Fruit fly (Drosophila melanogaster) whole organism, embryonic: ENCODE data around the gene CG15528.
A peak's percentile ranks its signal among the peaks of the same experiment; 100 is the strongest.

ENCODE experiments used
- Bdp1 ChIP-seq: fragments of 200-800 bp; sonication (Bioruptor generic); optimal IDR thresholded peaks from 3 replicates; lab custom pipeline; 2016; ENCODE audit warnings: missing biosample characterization, missing genetic modification characterization
- CG1024 ChIP-seq: fragments of 200-800 bp; sonication (Bioruptor generic); IDR thresholded peaks from 2 replicates; pipeline ENCODE4 v1.3.6; 2022; ENCODE audit warnings: missing biosample characterization, missing genetic modification characterization
- CG10274 ChIP-seq: fragments of 200-800 bp; sonication (Bioruptor generic); optimal IDR thresholded peaks from 3 replicates; lab custom pipeline; 2017; ENCODE audit warnings: missing biosample characterization, mild to moderate bottlenecking, missing genetic modification characterization
- CG15269 ChIP-seq: fragments of 200-800 bp; sonication (Bioruptor generic); optimal IDR thresholded peaks from 2 replicates; lab custom pipeline; 2018; ENCODE audit warnings: missing biosample characterization, mild to moderate bottlenecking, missing genetic modification characterization, moderate library complexity
- CG1529 ChIP-seq: fragments of 200-800 bp; sonication (Bioruptor generic); optimal IDR thresholded peaks from 3 replicates; lab custom pipeline; 2018; ENCODE audit warnings: missing biosample characterization, missing genetic modification characterization
- CG15479 ChIP-seq: fragments of 200-800 bp; sonication (Bioruptor generic); optimal IDR thresholded peaks from 3 replicates; lab custom pipeline; 2019; ENCODE audit warnings: missing biosample characterization, mild to moderate bottlenecking, missing genetic modification characterization, moderate library complexity
- CG17912 ChIP-seq: fragments of 200-800 bp; sonication (Bioruptor generic); optimal IDR thresholded peaks from 2 replicates; lab custom pipeline; 2018; ENCODE audit warnings: missing biosample characterization, mild to moderate bottlenecking, missing genetic modification characterization
- CG33213 ChIP-seq: fragments of 200-800 bp; sonication (Bioruptor generic); optimal IDR thresholded peaks from 3 replicates; lab custom pipeline; 2016; ENCODE audit warnings: missing biosample characterization, missing genetic modification characterization
- CG3838 ChIP-seq: fragments of 200-800 bp; sonication (Bioruptor generic); optimal IDR thresholded peaks from 3 replicates; lab custom pipeline; 2016; ENCODE audit warnings: missing biosample characterization, missing genetic modification characterization
- CG42726 ChIP-seq: fragments of 200-800 bp; sonication (Bioruptor generic); IDR thresholded peaks from 2 replicates; pipeline ENCODE4 v1.3.6; 2022; ENCODE audit warnings: missing biosample characterization, missing genetic modification characterization; ENCODE audit not compliant: partially characterized antibody
- CG4360 ChIP-seq: fragments of 200-800 bp; sonication (Bioruptor generic); IDR thresholded peaks from 2 replicates; pipeline ENCODE4 v1.3.6; 2022; ENCODE audit warnings: missing biosample characterization, missing genetic modification characterization
- CG5180 ChIP-seq: fragments of 200-800 bp; sonication (Bioruptor generic); optimal IDR thresholded peaks from 3 replicates; lab custom pipeline; 2017; ENCODE audit warnings: missing biosample characterization, missing genetic modification characterization, mild to moderate bottlenecking, moderate library complexity, missing genetic modification reagents
- CG7839 ChIP-seq: fragments of 200-800 bp; sonication (Bioruptor generic); optimal IDR thresholded peaks from 3 replicates; lab custom pipeline; 2018; ENCODE audit warnings: missing biosample characterization, mild to moderate bottlenecking, missing genetic modification characterization, moderate library complexity
- CG7987 ChIP-seq: fragments of 200-800 bp; sonication (Bioruptor generic); optimal IDR thresholded peaks from 2 replicates; lab custom pipeline; 2018; ENCODE audit warnings: missing biosample characterization, mild to moderate bottlenecking, missing genetic modification characterization, moderate library complexity
- CG9817 ChIP-seq: fragments of 200-800 bp; sonication (Bioruptor generic); optimal IDR thresholded peaks from 2 replicates; lab custom pipeline; 2018; ENCODE audit warnings: missing biosample characterization, mild to moderate bottlenecking, missing genetic modification characterization, moderate library complexity
- CHES-1-like ChIP-seq: fragments of 200-800 bp; sonication (Bioruptor generic); optimal IDR thresholded peaks from 2 replicates; lab custom pipeline; 2016; ENCODE audit warnings: missing biosample characterization, missing genetic modification characterization
- ERR ChIP-seq: fragments of 200-800 bp; sonication (Bioruptor generic); optimal IDR thresholded peaks from 2 replicates; lab custom pipeline; 2016; ENCODE audit warnings: missing biosample characterization, missing genetic modification characterization
- Ets65A ChIP-seq: fragments of 200-800 bp; sonication (Bioruptor generic); peaks from one replicate; lab custom pipeline; 2016; ENCODE audit warnings: missing biosample characterization, missing genetic modification characterization
- Kr ChIP-seq: fragments of 200-800 bp; sonication (Bioruptor generic); optimal IDR thresholded peaks from 2 replicates; lab custom pipeline; 2017; ENCODE audit warnings: missing biosample characterization, mild to moderate bottlenecking, missing genetic modification characterization
- Lhr ChIP-seq: fragments of 200-800 bp; sonication (Bioruptor generic); optimal IDR thresholded peaks from 3 replicates; lab custom pipeline; 2017; ENCODE audit warnings: mild to moderate bottlenecking, missing biosample characterization, missing genetic modification reagents, missing genetic modification characterization
- Mad ChIP-seq: fragments of 200-800 bp; sonication (Bioruptor generic); optimal IDR thresholded peaks from 2 replicates; lab custom pipeline; 2016; ENCODE audit warnings: missing biosample characterization, missing genetic modification characterization
- Med ChIP-seq: fragments of 200-800 bp; sonication (Bioruptor generic); peaks from one replicate; lab custom pipeline; 2016; ENCODE audit warnings: missing biosample characterization, missing genetic modification characterization, mild to moderate bottlenecking, inconsistent platforms, moderate library complexity
- Meics ChIP-seq: fragments of 200-800 bp; sonication (Bioruptor generic); optimal IDR thresholded peaks from 2 replicates; lab custom pipeline; 2017; ENCODE audit warnings: missing biosample characterization, mild to moderate bottlenecking, missing genetic modification characterization
- Scr ChIP-seq: fragments of 200-800 bp; sonication (Bioruptor generic); IDR thresholded peaks from 2 replicates; pipeline ENCODE4 v1.3.6; 2022; ENCODE audit warnings: missing biosample characterization, missing genetic modification characterization; ENCODE audit not compliant: partially characterized antibody
- Ssrp ChIP-seq: fragments of 200-800 bp; sonication (Bioruptor generic); optimal IDR thresholded peaks from 2 replicates; lab custom pipeline; 2018; ENCODE audit warnings: missing biosample characterization, mild to moderate bottlenecking, missing genetic modification characterization, moderate library complexity
- TFAM ChIP-seq: fragments of 200-800 bp; sonication (Bioruptor generic); optimal IDR thresholded peaks from 2 replicates; lab custom pipeline; 2017; ENCODE audit warnings: missing biosample characterization, missing genetic modification characterization, inconsistent platforms
- ara ChIP-seq: fragments of 200-800 bp; sonication (Bioruptor generic); IDR thresholded peaks from 2 replicates; pipeline ENCODE4 v1.3.6; 2022; ENCODE audit warnings: missing biosample characterization, missing genetic modification characterization
- crc ChIP-seq: fragments of 200-800 bp; sonication (Bioruptor generic); optimal IDR thresholded peaks from 2 replicates; lab custom pipeline; 2016; ENCODE audit warnings: missing biosample characterization, missing genetic modification characterization
- dati ChIP-seq: fragments of 200-800 bp; sonication (Bioruptor generic); IDR thresholded peaks from 2 replicates; pipeline ENCODE4 v1.3.6; 2022; ENCODE audit warnings: missing biosample characterization, missing genetic modification characterization
- dpn ChIP-seq, 2 experiments: fragments of 200-800 bp; sonication (Bioruptor generic); optimal IDR thresholded peaks; 3 replicates each; lab custom pipeline; 2016; ENCODE audit warnings: missing biosample characterization in 2 of 2, missing genetic modification characterization in 2 of 2
- en ChIP-seq: fragments of 200-800 bp; sonication (Bioruptor generic); optimal IDR thresholded peaks from 2 replicates; lab custom pipeline; 2016; ENCODE audit warnings: missing biosample characterization, missing genetic modification characterization
- ewg ChIP-seq: fragments of 200-800 bp; sonication (Bioruptor generic); optimal IDR thresholded peaks from 3 replicates; lab custom pipeline; 2017; ENCODE audit warnings: mild to moderate bottlenecking, missing biosample characterization, missing genetic modification reagents, missing genetic modification characterization
- fd102C ChIP-seq: fragments of 200-800 bp; sonication (Bioruptor generic); optimal IDR thresholded peaks from 2 replicates; lab custom pipeline; 2018; ENCODE audit warnings: missing biosample characterization, mild to moderate bottlenecking, missing genetic modification characterization, moderate library complexity
- gcm2 ChIP-seq: fragments of 200-800 bp; sonication (Bioruptor generic); optimal IDR thresholded peaks from 2 replicates; lab custom pipeline; 2016; ENCODE audit warnings: missing biosample characterization, missing genetic modification characterization
- hb ChIP-seq: fragments of 200-800 bp; sonication (Bioruptor generic); IDR thresholded peaks from 3 replicates; pipeline ENCODE4 v1.3.6; 2022; ENCODE audit warnings: missing biosample characterization, missing genetic modification characterization; ENCODE audit not compliant: partially characterized antibody
- inv ChIP-seq: fragments of 200-800 bp; sonication (Bioruptor generic); IDR thresholded peaks from 2 replicates; pipeline ENCODE4 v1.3.6; 2022; ENCODE audit warnings: missing biosample characterization, missing genetic modification characterization; ENCODE audit not compliant: partially characterized antibody
- klu ChIP-seq: fragments of 200-800 bp; sonication (Bioruptor generic); IDR thresholded peaks from 2 replicates; pipeline ENCODE4 v1.3.6; 2022; ENCODE audit warnings: missing biosample characterization, missing genetic modification characterization
- nmo ChIP-seq: fragments of 200-800 bp; sonication (Bioruptor generic); optimal IDR thresholded peaks from 2 replicates; lab custom pipeline; 2018; ENCODE audit warnings: missing biosample characterization, mild to moderate bottlenecking, missing genetic modification characterization, moderate library complexity
- oc ChIP-seq: fragments of 200-800 bp; sonication (Bioruptor generic); optimal IDR thresholded peaks from 2 replicates; lab custom pipeline; 2018; ENCODE audit warnings: missing biosample characterization, mild to moderate bottlenecking, missing genetic modification characterization, moderate library complexity
- odd ChIP-seq: fragments of 200-800 bp; sonication (Bioruptor generic); optimal IDR thresholded peaks from 2 replicates; lab custom pipeline; 2017; ENCODE audit warnings: missing biosample characterization, mild to moderate bottlenecking, missing genetic modification characterization
- org-1 ChIP-seq: fragments of 200-800 bp; sonication (Bioruptor generic); optimal IDR thresholded peaks from 2 replicates; lab custom pipeline; 2017; ENCODE audit warnings: missing biosample characterization, missing genetic modification characterization
- pb ChIP-seq: fragments of 200-800 bp; sonication (Bioruptor generic); optimal IDR thresholded peaks from 3 replicates; lab custom pipeline; 2016; ENCODE audit warnings: missing biosample characterization, missing genetic modification characterization
- seq ChIP-seq: fragments of 200-800 bp; sonication (Bioruptor generic); IDR thresholded peaks from 2 replicates; pipeline ENCODE4 v1.3.6; 2022; ENCODE audit warnings: missing biosample characterization, missing genetic modification characterization
- slp2 ChIP-seq: fragments of 200-800 bp; sonication (Bioruptor generic); optimal IDR thresholded peaks from 2 replicates; lab custom pipeline; 2016; ENCODE audit warnings: missing biosample characterization, missing genetic modification characterization
- so ChIP-seq: fragments of 200-800 bp; sonication (Bioruptor generic); IDR thresholded peaks from 3 replicates; pipeline ENCODE4 v1.3.6; 2022; ENCODE audit warnings: missing biosample characterization, missing genetic modification characterization
- sr ChIP-seq: fragments of 200-800 bp; sonication (Bioruptor generic); IDR thresholded peaks from 3 replicates; pipeline ENCODE4 v1.3.6; 2022; ENCODE audit warnings: missing biosample characterization, missing genetic modification characterization
- tio ChIP-seq: fragments of 200-800 bp; sonication (Bioruptor generic); optimal IDR thresholded peaks from 2 replicates; lab custom pipeline; 2017; ENCODE audit warnings: missing biosample characterization, missing genetic modification characterization, inconsistent platforms
- twi ChIP-seq: fragments of 200-800 bp; optimal IDR thresholded peaks from 2 replicates; lab custom pipeline; 2019; ENCODE audit warnings: missing biosample characterization, mild to moderate bottlenecking, missing genetic modification characterization, moderate library complexity
- unc-4 ChIP-seq: fragments of 200-800 bp; sonication (Bioruptor generic); IDR thresholded peaks from 2 replicates; pipeline ENCODE4 v1.3.6; 2022; ENCODE audit warnings: missing biosample characterization, missing genetic modification characterization; ENCODE audit not compliant: partially characterized antibody
- wdn ChIP-seq: fragments of 200-800 bp; sonication (Bioruptor generic); IDR thresholded peaks from 2 replicates; pipeline ENCODE4 v1.3.6; 2022; ENCODE audit warnings: missing biosample characterization, missing genetic modification characterization

Gene CG15528

dm6 chr3R:30022452-30023028 lies 29.4 kb downstream of the CG15528 start, which contains the start of the genes RpS28a and Axn (continued):
- TF ChIP-seq CG7839 (tag; lab: Kevin White, UChicago) (no peak), Scr (GFP tag; lab: Robert Waterston, UW) (peak; percentile 58; the same call in 1 of the 2 replicates), Kr (GFP tag; lab: Kevin White, UChicago) (no peak), ewg (GFP tag; lab: Kevin White, UChicago) (no peak), CG17912 (GFP tag; lab: Kevin White, UChicago) (peak; percentile 32), unc-4 (GFP tag; lab: Robert Waterston, UW) (peak; percentile 51; the same call in 1 of the 2 replicates), CG7987 (GFP tag; lab: Kevin White, UChicago) (peak; percentile 39), CG1024 (no peak), crc (no peak), TFAM (no peak), CG42726 (GFP tag; lab: Robert Waterston, UW) (peak; percentile 59), CG9817 (tag; lab: Kevin White, UChicago) (peak; percentile 31), Ssrp (tag; lab: Kevin White, UChicago) (no peak), so (GFP tag; lab: Robert Waterston, UW) (no peak; the same call in 2 of the 3 replicates), gcm2 (GFP tag; lab: Kevin White, UChicago) (no peak), pb (no peak), CG3838 (GFP tag; lab: Kevin White, UChicago) (no peak), wdn (GFP tag; lab: Robert Waterston, UW) (no peak), CG15269 (tag; lab: Kevin White, UChicago) (no peak), Ets65A (GFP tag; lab: Kevin White, UChicago) (peak; percentile 51), hb (no peak; the same call in 1 of the 3 replicates), CG15479 (no peak), twi (no peak), CG4360 (no peak), klu (no peak), inv (GFP tag; lab: Robert Waterston, UW) (no peak), Bdp1 (GFP tag; lab: Kevin White, UChicago) (no peak), dpn (GFP tag; optimal IDR thresholded peaks at IDR 0.05; lab: Kevin White, UChicago) (peak; percentile 37 to 42), dati (GFP tag; lab: Robert Waterston, UW) (no peak), tio (no peak), Mad (GFP tag; lab: Kevin White, UChicago) (no peak), CG33213 (GFP tag; lab: Kevin White, UChicago) (peak; percentile 78), fd102C (GFP tag; lab: Kevin White, UChicago) (no peak), Med (GFP tag; lab: Kevin White, UChicago) (peak; percentile 90), odd (no peak), ara (GFP tag; lab: Robert Waterston, UW) (no peak), CG5180 (peak; percentile 100), CHES-1-like (GFP tag; lab: Kevin White, UChicago) (peak; percentile 49), Meics (no peak), CG1529 (no peak), seq (GFP tag; lab: Robert Waterston, UW) (no peak), slp2 (GFP tag; lab: Kevin White, UChicago) (no peak), ERR (GFP tag; lab: Kevin White, UChicago) (peak; percentile 94), en (no peak), oc (tag; lab: Kevin White, UChicago) (no peak), sr (GFP tag; lab: Robert Waterston, UW) (no peak), Lhr (GFP tag; lab: Kevin White, UChicago) (peak; percentile 91), nmo (peak; percentile 19), org-1 (GFP tag; lab: Kevin White, UChicago) (no peak), CG10274 (GFP tag; lab: Kevin White, UChicago) (no peak)
